Worm (Caenorhabditis elegans): ENCODE results near the gene F40G9.6.

The F40G9.6 gene

ce11 chrIII:164775-165174 is 14.6 kb upstream of the F40G9.6 start, which contains the start of gene F40G9.8:
Gene F40G9.8 (minus strand): TSS chrIII:164875.
- no peak for TF ChIP-seq unc-62 (GFP tag; optimal IDR thresholded peaks at IDR 0.05)

ce11 chrIII:165390-165789 is 14.0 kb upstream of the F40G9.6 start, which contains the start of gene F40G9.7:
Gene F40G9.7 (plus strand): TSS chrIII:165690.
- TF ChIP-seq unc-62 (GFP tag; optimal IDR thresholded peaks at IDR 0.05) = no peak

- no peak for TF ChIP-seq unc-62 (GFP tag; optimal IDR thresholded peaks at IDR 0.05)
Observed at ce11 chrIII:169478-169877, 9.9 kb upstream of the F40G9.6 start, which contains the start of gene F40G9.18. Gene F40G9.18 (minus strand): TSS chrIII:169578.

ce11 chrIII:171617-172016 is 7.7 kb upstream of the F40G9.6 start, which contains the start of the genes F40G9.9 and F40G9.12:
Gene F40G9.9 (minus strand): TSS chrIII:171717.
Gene F40G9.12 (plus strand): TSS chrIII:171847.
- TF ChIP-seq unc-62 (GFP tag; optimal IDR thresholded peaks at IDR 0.05) = no peak

ce11 chrIII:173501-173900 is 5.8 kb upstream of the F40G9.6 start, which contains the start of gene F40G9.19:
Gene F40G9.19 (plus strand): TSS chrIII:173801.
- no peak for TF ChIP-seq unc-62 (GFP tag; optimal IDR thresholded peaks at IDR 0.05)

ce11 chrIII:175733-176132 is 3.6 kb upstream of the F40G9.6 start, which contains the start of gene clec-148:
Gene clec-148 (minus strand): TSS chrIII:175833.
- no peak for TF ChIP-seq unc-62 (GFP tag; optimal IDR thresholded peaks at IDR 0.05)

ce11 chrIII:177715-178114 is 1.6 kb upstream of the F40G9.6 start, which contains the start of gene F40G9.14:
Gene F40G9.14 (minus strand): TSS chrIII:177815.
- TF ChIP-seq unc-62 (GFP tag; optimal IDR thresholded peaks at IDR 0.05) = no peak

- no peak for TF ChIP-seq unc-62 (GFP tag; optimal IDR thresholded peaks at IDR 0.05)
Observed at ce11 chrIII:178126-178525, 1.2 kb upstream of the F40G9.6 start.

- no peak for TF ChIP-seq unc-62 (GFP tag; optimal IDR thresholded peaks at IDR 0.05)
Observed at ce11 chrIII:180963-181362, 1.6 kb downstream of the F40G9.6 start, which contains the start of gene F40G9.5. Gene F40G9.5 (plus strand): TSS chrIII:181263.

ce11 chrIII:182080-182479 is 2.7 kb downstream of the F40G9.6 start, which contains the start of gene F40G9.15:
Gene F40G9.15 (plus strand): TSS chrIII:182380.
- no peak for TF ChIP-seq unc-62 (GFP tag; optimal IDR thresholded peaks at IDR 0.05)

- no peak for TF ChIP-seq unc-62 (GFP tag; optimal IDR thresholded peaks at IDR 0.05)
Observed at ce11 chrIII:183072-183471, 3.7 kb downstream of the F40G9.6 start.

ce11 chrIII:184335-184734 is 5.0 kb downstream of the F40G9.6 start:
- no peak for TF ChIP-seq unc-62 (GFP tag; optimal IDR thresholded peaks at IDR 0.05)

ce11 chrIII:187829-188228 is 8.5 kb downstream of the F40G9.6 start, which contains the start of gene mxl-2:
Gene mxl-2 (minus strand): TSS chrIII:188131.
- no peak for TF ChIP-seq unc-62 (GFP tag; optimal IDR thresholded peaks at IDR 0.05)

- no peak for TF ChIP-seq unc-62 (GFP tag; optimal IDR thresholded peaks at IDR 0.05)
Observed at ce11 chrIII:188426-188888, 9.1 kb downstream of the F40G9.6 start, which contains the start of gene ubc-20. Gene ubc-20 (plus strand): TSS chrIII:188838.

- TF ChIP-seq unc-62 (GFP tag; optimal IDR thresholded peaks at IDR 0.05) = no peak
Observed at ce11 chrIII:189280-189679, 9.9 kb downstream of the F40G9.6 start.

ce11 chrIII:190686-191085 is 11.3 kb downstream of the F40G9.6 start, which contains the start of gene cox-17:
Gene cox-17 (plus strand): TSS chrIII:190986.
- no peak for TF ChIP-seq unc-62 (GFP tag; optimal IDR thresholded peaks at IDR 0.05)

- TF ChIP-seq unc-62 (GFP tag; optimal IDR thresholded peaks at IDR 0.05) = no peak
Observed at ce11 chrIII:191803-192202, 12.5 kb downstream of the F40G9.6 start, which contains the start of gene sec-20. Gene sec-20 (plus strand): TSS chrIII:192103.

All from whole organism, dauer.